Worm (Caenorhabditis elegans) whole organism, L3 larva: ENCODE results near the gene hsp-110.

Experiments used
- ZK546.5 ChIP-seq: sonication (generic microtip); optimal IDR thresholded peaks from 2 replicates; lab custom pipeline; 2017; ENCODE audit warnings: missing biosample characterization, missing genetic modification characterization
- aly-2 ChIP-seq: fragments of 150-350 bp; optimal IDR thresholded peaks from 2 replicates; lab custom pipeline; 2014; ENCODE audit warnings: missing biosample characterization, missing genetic modification characterization
- egl-27 ChIP-seq: sonication (generic microtip); optimal IDR thresholded peaks from 4 replicates; lab custom pipeline; 2017; ENCODE audit warnings: missing biosample characterization, missing genetic modification reagents, missing genetic modification characterization
- elt-1 ChIP-seq: fragments of 150-350 bp; optimal IDR thresholded peaks from 2 replicates; lab custom pipeline; 2014; ENCODE audit warnings: missing biosample characterization, missing genetic modification characterization
- mdl-1 ChIP-seq: fragments of 150-350 bp; optimal IDR thresholded peaks from 2 replicates; lab custom pipeline; 2014; ENCODE audit warnings: missing biosample characterization, missing genetic modification characterization
- nfya-1 ChIP-seq: sonication (generic microtip); optimal IDR thresholded peaks from 2 replicates; lab custom pipeline; 2017; ENCODE audit warnings: missing genetic modification characterization, mild to moderate bottlenecking, missing compliant biosample characterization, antibody characterized with exemption, moderate library complexity; ENCODE audit not compliant: insufficient read depth

DNA sequence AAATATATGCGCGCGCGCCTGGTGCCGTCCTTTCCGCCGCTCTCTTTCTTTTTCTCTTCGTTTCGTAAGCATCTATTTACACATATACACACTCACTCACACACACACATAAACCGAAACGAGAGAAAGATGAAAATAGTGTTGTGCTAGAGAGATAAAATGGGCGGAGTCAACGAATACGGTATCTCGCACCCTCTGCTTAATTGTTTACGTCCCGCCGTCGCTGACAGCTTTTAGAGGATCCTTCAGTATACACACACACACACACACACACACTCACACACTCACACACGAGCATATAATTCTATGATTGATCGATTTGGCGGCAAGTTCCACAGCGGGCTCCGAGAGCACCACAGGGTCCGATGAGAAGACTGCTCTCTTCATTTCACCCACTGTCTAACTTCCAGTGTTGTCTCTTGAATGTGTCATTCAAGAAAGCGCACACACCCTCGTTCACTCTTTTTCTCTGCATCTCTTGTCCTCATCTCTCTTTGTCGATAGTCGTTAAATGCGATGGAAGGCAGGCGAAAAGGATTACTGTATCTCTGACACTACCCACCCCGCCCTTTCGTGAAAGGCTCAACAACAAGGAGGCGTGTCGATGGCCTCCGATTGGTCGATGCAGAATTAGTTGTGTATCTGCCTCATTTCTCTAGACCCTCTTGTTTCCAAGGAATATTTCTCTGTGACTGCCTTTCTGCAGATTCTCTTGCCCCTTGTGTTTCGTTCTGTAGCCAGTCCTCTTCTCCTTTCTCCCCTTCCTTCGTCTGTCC lies 29.3 kb downstream of the hsp-110 start:
- TF ChIP-seq mdl-1 (tag; lab: Kevin White, UChicago) = peak; percentile 74
- TF ChIP-seq elt-1 = peak; percentile 53
- TF ChIP-seq ZK546.5 (tag; lab: Kevin White, UChicago) = peak; percentile 5
- TF ChIP-seq aly-2 (tag; lab: Kevin White, UChicago) = no peak
- peak; percentile 100 for TF ChIP-seq nfya-1 (tag; lab: Kevin White, UChicago)
- TF ChIP-seq egl-27 = no peak
